Fruit fly (Drosophila melanogaster) Kc167 (cell line): Measurements from ENCODE around the gene CG3104.

Experiments
- Myc ChIP-seq: fragments of >200 bp; optimal IDR thresholded peaks from 2 replicates; lab custom pipeline; 2017; ENCODE audit warnings: missing external identifiers
- Sin3A ChIP-seq: fragments of >200 bp; optimal IDR thresholded peaks from 2 replicates; lab custom pipeline; 2018; ENCODE audit warnings: missing external identifiers
- h ChIP-seq: fragments of >200 bp; optimal IDR thresholded peaks from 3 replicates; lab custom pipeline; 2018; ENCODE audit warnings: missing external identifiers
- insv ChIP-seq: fragments of >200 bp; optimal IDR thresholded peaks from 3 replicates; lab custom pipeline; 2018; ENCODE audit warnings: missing external identifiers
- psq ChIP-seq: fragments of >200 bp; optimal IDR thresholded peaks from 2 replicates; lab custom pipeline; 2017; ENCODE audit warnings: missing external identifiers
- ttk ChIP-seq: sonication (Bioruptor generic); optimal IDR thresholded peaks from 2 replicates; lab custom pipeline; 2017; ENCODE audit warnings: missing external identifiers

CG3104 gene

DNA sequence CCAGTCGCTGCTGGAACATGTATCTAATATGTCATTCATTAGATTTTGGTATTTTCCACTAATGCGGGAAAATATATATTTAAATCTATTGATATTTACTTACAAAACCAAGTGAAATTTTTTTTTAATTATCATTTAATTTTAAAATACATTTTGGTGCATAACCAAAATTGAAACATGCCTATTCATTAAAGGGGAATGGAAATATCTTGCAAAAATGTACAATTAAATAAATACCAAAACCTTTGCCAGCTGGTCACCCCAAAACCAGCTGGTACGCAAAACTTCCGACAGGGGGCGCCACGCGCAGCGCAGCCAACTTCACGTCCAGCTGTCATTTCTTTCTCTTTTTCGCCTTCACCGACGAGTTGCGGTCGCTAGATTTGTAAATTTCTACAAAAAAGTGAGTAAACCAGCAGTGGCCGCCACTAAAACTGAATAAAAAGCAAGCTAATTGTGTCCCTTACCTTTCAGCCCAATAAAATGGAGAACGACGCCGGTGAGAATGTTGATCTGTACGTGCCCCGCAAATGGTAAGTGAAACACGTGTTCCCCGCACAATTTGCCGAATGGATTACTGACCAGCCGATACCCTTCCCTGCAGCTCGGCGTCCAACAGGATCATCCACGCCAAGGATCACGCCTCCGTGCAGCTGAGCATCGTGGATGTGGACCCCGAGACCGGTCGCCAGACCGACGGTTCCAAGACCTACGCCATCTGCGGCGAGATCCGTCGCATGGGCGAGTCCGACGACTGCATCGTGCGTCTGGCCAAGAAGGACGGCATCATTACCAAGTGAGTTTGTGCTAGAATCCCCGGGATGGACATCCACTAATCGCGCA, at the start of gene CG3104, which contains the start of gene RpS21:
CG3104 (minus strand) TSS at position 6 of the 843 bp plus-strand sequence.
RpS21 (plus strand) TSS at position 298 of the 843 bp plus-strand sequence.
- TF ChIP-seq insv (no peak), Myc (lab: Kevin White, UChicago) (no peak), psq (lab: Kevin White, UChicago) (no peak), ttk (lab: Kevin White, UChicago) (no peak), h (lab: Kevin White, UChicago) (no peak), Sin3A (lab: Kevin White, UChicago) (no peak)

DNA sequence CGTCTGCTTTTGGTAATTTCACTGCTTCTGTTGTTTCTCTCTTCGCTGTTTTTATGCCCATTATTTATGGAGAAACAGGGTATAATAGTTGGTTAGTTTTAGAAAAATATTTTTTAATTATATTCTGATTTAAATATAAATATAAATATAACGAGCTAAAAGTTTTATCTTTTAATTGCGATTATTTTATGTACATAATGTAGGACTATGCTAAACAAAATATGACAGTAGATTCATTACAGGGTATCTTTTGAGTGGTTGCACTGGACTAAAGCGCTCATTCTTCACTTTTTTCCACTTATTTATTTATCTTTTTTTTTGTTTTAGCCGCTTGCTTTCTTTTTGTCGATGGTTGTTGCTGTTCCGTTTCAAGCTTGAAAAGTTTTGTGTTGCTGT, 49.5 kb upstream of the CG3104 start:
- TF ChIP-seq psq (lab: Kevin White, UChicago) (no peak), Sin3A (lab: Kevin White, UChicago) (no peak), ttk (lab: Kevin White, UChicago) (no peak), Myc (lab: Kevin White, UChicago) (no peak), insv (no peak), h (lab: Kevin White, UChicago) (no peak)

DNA sequence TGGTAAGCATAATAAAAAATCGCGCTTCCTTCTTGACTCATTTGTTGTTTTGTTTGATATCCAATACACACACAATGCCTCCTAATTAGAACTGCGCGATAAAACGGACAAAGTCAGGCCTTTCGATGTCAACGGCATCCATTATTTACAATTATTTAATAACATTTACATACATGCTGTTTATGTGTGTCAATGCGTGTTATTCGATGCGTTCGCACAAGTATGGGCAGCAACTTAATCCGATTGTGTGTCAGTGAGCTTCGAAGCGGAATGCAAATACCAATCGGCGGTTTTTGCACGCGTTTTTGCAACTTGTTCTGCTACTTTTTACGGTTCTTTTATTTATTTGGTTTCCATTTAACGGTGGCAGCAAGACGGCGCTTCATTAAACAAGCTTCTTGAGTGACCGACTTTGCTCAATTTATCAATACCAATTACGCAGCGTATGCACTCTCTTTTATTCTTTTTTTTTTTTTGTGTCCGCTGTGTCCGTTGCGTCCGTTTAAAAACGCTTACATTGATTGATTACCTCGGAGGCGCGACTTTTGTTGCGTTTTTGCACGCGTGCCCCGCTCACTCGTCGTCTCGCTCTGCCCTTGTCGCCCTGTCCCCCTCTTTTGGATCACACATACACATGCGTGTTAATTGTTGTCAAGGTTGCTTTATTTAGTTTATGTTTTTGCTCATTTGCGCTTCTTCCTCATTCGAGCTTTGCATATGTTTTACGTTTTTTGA, 48.9 kb upstream of the CG3104 start:
- TF ChIP-seq Sin3A (lab: Kevin White, UChicago) (no peak), psq (lab: Kevin White, UChicago) (no peak), Myc (lab: Kevin White, UChicago) (no peak), ttk (lab: Kevin White, UChicago) (no peak), insv (no peak), h (lab: Kevin White, UChicago) (no peak)

DNA sequence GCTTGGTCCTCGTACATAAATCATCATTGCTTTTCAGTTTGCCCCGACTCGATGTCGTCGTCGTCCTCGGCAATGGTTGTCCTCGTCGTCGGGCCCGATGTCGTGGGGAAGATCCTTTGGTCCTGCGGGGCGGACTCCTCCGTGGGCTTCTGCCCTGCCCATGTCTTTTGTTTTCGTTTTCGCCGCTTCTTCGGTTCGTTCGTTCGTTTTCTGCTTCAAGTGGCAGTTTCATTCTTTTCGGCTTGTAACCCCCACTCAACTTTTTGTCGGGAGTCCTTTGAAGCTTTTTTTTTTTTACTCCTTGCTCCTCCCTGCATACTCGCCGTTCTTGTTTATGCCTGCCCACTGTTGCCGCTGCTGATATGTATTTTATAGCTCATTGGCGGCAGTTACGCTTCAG, 48.1 kb upstream of the CG3104 start:
- TF ChIP-seq Myc (lab: Kevin White, UChicago), result no peak
- no peak for TF ChIP-seq h (lab: Kevin White, UChicago)
- no peak for TF ChIP-seq insv
- TF ChIP-seq ttk (lab: Kevin White, UChicago), result no peak
- TF ChIP-seq psq (lab: Kevin White, UChicago), result no peak
- no peak for TF ChIP-seq Sin3A (lab: Kevin White, UChicago)

DNA sequence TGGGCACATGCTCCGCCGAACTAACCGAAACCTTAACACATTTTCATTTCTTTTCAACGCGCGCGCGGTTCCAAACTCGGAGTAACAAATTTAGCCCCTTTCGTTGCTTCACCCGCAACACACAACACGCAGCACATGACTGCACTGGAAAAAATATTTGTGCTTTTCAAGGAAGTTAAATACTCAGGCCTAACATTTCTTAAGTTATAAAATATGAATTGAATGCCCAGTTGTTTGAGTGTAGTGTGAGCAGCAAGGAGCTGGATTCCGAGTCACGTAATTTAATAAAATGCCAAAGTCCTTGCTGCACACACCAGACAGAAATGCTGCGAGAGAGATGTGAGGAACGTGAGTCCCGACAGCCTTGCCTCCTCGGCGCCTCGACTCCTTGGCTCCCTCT, 45.9 kb upstream of the CG3104 start:
- no peak for TF ChIP-seq ttk (lab: Kevin White, UChicago)
- TF ChIP-seq Sin3A (lab: Kevin White, UChicago), result no peak
- TF ChIP-seq psq (lab: Kevin White, UChicago), result no peak
- no peak for TF ChIP-seq insv
- TF ChIP-seq Myc (lab: Kevin White, UChicago), result no peak
- no peak for TF ChIP-seq h (lab: Kevin White, UChicago)

DNA sequence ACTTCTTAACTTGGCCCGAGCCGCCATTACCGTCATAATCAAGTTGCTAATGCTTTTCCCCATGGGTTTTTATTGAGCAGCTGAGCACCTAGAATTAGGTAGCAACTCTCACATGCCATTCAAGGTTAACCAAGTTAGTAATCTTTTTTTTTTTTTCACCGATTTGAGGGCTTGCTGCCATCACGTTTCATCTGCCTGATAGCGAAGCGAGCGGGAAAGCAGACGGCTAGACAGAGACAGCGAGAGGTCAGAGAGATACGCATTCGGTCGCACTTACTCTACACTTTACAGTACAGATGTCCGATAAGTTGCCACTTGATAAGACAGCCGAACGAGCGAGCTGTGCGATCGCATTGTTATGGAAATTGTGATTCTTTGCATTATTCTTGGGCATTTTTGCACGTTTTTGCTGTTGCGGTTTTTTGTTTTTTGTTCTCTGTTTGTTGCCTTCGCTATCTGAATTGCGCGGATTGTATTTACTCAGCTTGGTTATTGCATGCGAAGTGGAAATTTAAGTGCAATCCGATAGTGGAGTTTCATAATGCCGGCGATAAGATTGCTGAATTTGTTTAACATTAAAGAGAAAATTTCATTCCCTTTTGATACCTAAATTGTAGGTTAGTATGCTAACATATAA, 44.9 kb upstream of the CG3104 start:
- TF ChIP-seq h (lab: Kevin White, UChicago) (no peak), Sin3A (lab: Kevin White, UChicago) (no peak), Myc (lab: Kevin White, UChicago) (no peak), psq (lab: Kevin White, UChicago) (no peak), insv (no peak), ttk (lab: Kevin White, UChicago) (no peak)

DNA sequence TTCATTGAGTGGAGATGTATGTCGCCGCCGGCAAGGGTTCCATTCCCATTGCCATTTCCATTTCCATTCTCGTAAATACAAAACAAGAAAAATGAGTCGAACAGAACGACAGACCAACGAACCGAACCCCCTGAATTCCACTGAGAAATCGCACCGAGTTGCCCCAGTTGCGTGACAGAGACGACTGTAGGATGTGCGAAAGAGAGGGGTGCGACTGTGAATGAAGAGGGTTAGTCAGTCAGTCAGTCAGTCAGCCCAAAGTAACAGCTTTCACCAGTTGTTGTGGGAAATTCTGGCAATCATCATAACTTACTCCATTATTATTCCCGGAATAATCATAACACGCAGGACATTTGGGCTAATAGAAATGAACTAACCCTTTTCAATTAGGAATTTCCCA, 42.7 kb upstream of the CG3104 start:
- no peak for TF ChIP-seq ttk (lab: Kevin White, UChicago)
- TF ChIP-seq insv, result no peak
- no peak for TF ChIP-seq Sin3A (lab: Kevin White, UChicago)
- TF ChIP-seq psq (lab: Kevin White, UChicago), result no peak
- TF ChIP-seq Myc (lab: Kevin White, UChicago), result no peak
- no peak for TF ChIP-seq h (lab: Kevin White, UChicago)

DNA sequence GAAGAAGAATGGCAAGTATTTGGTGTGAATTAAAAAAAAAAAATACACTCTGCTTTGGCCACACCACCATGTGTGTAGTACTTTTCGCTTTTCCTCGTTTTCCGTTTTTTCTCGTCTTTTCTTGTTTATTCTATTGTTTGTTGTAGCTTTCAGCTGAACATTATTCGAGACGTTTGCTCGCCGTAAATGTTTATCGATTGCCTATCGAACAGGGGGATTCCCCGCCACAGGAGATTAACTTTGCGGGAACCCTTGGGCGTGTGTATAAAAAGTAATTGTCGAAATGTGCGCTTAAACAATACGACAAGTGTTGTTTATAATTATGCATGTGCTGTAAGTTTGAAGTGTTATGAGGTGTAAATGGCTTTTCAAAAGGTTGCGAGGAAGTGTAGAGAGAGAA, 42.1 kb upstream of the CG3104 start:
- TF ChIP-seq Sin3A (lab: Kevin White, UChicago) (no peak), h (lab: Kevin White, UChicago) (no peak), Myc (lab: Kevin White, UChicago) (no peak), insv (no peak), psq (lab: Kevin White, UChicago) (no peak), ttk (lab: Kevin White, UChicago) (no peak)

DNA sequence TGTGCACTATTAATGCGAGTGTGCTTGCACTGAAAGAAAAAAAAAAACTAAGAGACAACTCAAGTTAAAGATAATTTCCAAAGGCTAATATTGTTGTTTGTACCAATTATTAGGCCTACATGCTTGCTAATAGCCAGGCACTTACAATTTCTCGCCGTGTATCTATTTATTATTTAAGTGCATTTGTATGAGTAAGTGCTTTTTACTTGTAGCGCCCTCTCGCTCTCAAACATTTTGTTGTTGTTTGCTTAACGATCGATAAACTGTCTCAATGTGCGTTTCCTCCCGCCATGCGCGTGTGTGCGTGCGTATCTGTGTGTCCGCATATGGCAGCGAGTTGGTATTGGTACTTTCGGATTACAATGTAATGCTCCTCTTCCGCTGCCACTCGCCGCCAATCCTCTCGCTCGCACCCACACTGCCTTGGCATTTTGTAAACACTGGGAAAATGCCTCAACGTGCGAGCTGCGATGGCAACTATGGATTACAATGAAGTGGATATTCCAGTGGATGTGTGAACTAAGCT, 41.5 kb upstream of the CG3104 start:
- no peak for TF ChIP-seq Myc (lab: Kevin White, UChicago)
- no peak for TF ChIP-seq Sin3A (lab: Kevin White, UChicago)
- no peak for TF ChIP-seq h (lab: Kevin White, UChicago)
- TF ChIP-seq ttk (lab: Kevin White, UChicago), result no peak
- TF ChIP-seq psq (lab: Kevin White, UChicago), result no peak
- no peak for TF ChIP-seq insv

DNA sequence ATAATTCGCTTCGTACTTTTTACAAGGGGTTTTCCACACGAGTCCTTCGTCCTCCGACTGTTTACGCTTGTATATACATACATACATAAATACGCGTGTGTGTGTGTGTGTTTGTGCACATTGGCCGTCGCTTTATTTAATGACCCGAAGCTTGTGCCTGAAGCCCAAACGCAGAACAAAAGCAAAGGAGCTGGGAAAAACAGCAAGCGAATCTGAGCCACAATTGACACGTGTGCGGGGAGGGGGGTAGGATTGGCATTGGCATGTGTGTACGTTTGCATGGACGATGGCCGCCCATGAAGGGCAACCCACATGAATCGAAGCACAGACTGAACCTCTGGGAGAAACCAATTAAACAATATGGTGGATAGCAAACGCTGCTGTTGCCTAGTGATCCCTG, 38.8 kb upstream of the CG3104 start:
- TF ChIP-seq ttk (lab: Kevin White, UChicago) (no peak), psq (lab: Kevin White, UChicago) (no peak), Myc (lab: Kevin White, UChicago) (no peak), h (lab: Kevin White, UChicago) (no peak), Sin3A (lab: Kevin White, UChicago) (no peak), insv (no peak)

DNA sequence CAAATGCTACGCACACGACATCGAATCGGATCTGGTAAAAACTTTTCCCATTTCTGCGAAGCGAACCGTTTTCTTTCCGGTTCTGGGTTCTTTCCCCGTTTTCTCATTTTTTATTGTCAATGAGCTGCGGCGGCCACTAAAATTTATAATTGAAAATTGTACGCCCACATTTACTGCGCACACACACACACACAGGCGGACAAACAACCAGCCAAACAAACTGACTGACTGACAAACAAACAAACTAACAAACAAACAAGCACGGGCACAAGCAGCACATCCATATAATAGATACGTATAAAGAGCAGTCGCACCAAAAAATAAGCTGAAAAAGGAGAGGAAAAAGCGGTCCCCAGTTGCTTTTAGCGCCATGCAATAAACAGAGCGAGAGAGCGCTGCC, 35.6 kb upstream of the CG3104 start:
- TF ChIP-seq h (lab: Kevin White, UChicago), result no peak
